Worm (Caenorhabditis elegans) whole organism, midembryonic: ENCODE measurements around the gene dcr-1.

ENCODE experiments used
- T22C8.4 ChIP-seq: fragments of 200-800 bp; sonication (Bioruptor generic); IDR thresholded peaks from 2 replicates; pipeline ENCODE4 v1.3.6; 2022; ENCODE audit warnings: missing genetic modification characterization, missing compliant biosample characterization
- cog-1 ChIP-seq: sonication (generic microtip); optimal IDR thresholded peaks from 2 replicates; lab custom pipeline; 2016; ENCODE audit warnings: missing genetic modification characterization, missing compliant biosample characterization
- flt-1 ChIP-seq: fragments of 200-800 bp; sonication (Bioruptor generic); IDR thresholded peaks from 2 replicates; pipeline ENCODE4 v1.3.6; 2022; ENCODE audit warnings: missing genetic modification characterization, missing compliant biosample characterization
- klf-2 ChIP-seq: fragments of 200-800 bp; sonication (Bioruptor generic); conservative IDR thresholded peaks from 2 replicates; pipeline ENCODE4 v1.3.6; 2022; ENCODE audit warnings: missing genetic modification reagents, missing genetic modification characterization, missing compliant biosample characterization
- med-1 ChIP-seq: sonication (generic microtip); optimal IDR thresholded peaks from 2 replicates; lab custom pipeline; 2017; ENCODE audit warnings: missing genetic modification characterization, mild to moderate bottlenecking, missing compliant biosample characterization, antibody characterized with exemption, missing genetic modification reagents; ENCODE audit not compliant: insufficient read depth
- ref-1 ChIP-seq: fragments of 200-800 bp; sonication (Bioruptor generic); conservative IDR thresholded peaks from 2 replicates; pipeline ENCODE4 v1.3.6; 2022; ENCODE audit warnings: missing genetic modification reagents, missing genetic modification characterization, missing compliant biosample characterization
- tab-1 ChIP-seq: fragments of 200-800 bp; sonication (Bioruptor generic); IDR thresholded peaks from 2 replicates; pipeline ENCODE4 v1.3.6; 2022; ENCODE audit warnings: missing genetic modification characterization, missing compliant biosample characterization
- ztf-23 ChIP-seq: fragments of 200-800 bp; sonication (Bioruptor generic); IDR thresholded peaks from 2 replicates; pipeline ENCODE4 v1.3.6; 2022; ENCODE audit warnings: missing genetic modification reagents, missing genetic modification characterization, missing compliant biosample characterization
- ztf-29 ChIP-seq: fragments of 200-800 bp; sonication (Bioruptor generic); IDR thresholded peaks from 2 replicates; pipeline ENCODE4 v1.3.6; 2022; ENCODE audit warnings: missing genetic modification reagents, missing genetic modification characterization, missing compliant biosample characterization

Gene dcr-1

DNA sequence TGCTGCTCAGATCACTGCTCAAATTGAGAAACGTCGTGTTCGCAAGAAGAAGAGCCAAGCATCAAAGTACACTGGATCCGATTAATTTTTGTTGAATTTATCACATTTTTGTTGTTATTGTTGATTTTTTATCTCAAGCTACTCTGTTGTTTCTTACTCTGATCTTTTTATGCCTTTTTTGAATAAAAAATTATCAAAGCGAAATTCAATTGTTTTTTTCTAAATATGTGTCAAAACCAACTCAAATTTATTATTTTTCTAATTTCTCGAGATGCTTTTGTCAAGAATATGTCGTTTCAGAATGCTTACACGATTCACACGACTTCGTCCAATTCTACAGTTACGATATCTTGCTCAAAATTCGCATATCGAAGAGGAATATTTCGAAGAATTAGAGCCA lies 32.7 kb downstream of the dcr-1 start, which contains the start of gene K12H4.2:
Gene K12H4.2 (plus strand): TSS at position 301 of the 400 bp plus-strand sequence.
- no peak for TF ChIP-seq ref-1 (GFP tag; lab: Robert Waterston, UW)
- no peak for TF ChIP-seq cog-1
- no peak for TF ChIP-seq flt-1 (GFP tag; lab: Robert Waterston, UW)
- no peak for TF ChIP-seq ztf-29 (GFP tag; lab: Robert Waterston, UW)
- TF ChIP-seq tab-1 (GFP tag; lab: Robert Waterston, UW) = no peak
- no peak for TF ChIP-seq klf-2 (GFP tag; lab: Robert Waterston, UW)
- no peak for TF ChIP-seq T22C8.4 (GFP tag; lab: Robert Waterston, UW)
- no peak for TF ChIP-seq med-1
- no peak for TF ChIP-seq ztf-23

DNA sequence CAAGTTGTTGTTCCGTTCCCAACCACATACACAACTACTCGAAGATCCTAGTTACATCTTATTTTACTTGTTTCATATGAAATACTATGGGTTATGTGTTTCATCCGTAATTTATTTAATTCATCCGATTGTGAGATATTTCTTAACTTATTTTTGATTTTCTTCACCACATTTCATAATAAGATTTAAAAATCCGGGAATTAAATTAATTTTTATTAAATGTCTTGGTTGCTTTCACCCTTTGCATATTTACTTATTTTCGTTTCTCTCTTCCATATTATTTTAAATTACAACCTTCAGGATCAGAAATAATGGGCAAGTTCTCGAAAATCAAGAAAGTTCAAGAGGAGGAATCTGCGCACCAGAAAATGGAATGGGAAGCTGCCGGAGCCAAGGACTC lies 34.3 kb downstream of the dcr-1 start, which contains the start of gene K12H4.3:
Gene K12H4.3 (plus strand): TSS at position 301 of the 400 bp plus-strand sequence.
- TF ChIP-seq ztf-29 (GFP tag; lab: Robert Waterston, UW) = no peak
- no peak for TF ChIP-seq tab-1 (GFP tag; lab: Robert Waterston, UW)

DNA sequence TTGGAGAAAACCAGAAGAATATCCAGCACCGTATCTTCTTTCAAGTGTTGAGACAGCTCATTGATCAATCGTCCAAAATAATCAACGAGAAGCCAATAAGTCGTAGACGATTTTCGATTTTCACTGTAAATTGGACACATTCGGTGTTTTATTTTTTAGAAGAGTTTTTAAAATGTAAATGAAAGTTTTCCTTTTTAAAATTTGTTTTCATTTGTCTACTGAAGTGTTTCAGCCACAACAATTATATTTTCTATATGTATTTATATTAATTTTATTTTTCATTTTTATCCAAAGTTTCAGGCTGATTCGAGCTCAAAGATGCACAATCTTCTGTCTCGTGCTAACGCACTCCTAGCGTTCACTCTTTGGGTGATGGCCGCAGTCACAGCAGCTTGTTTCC lies 35.4 kb downstream of the dcr-1 start, which contains the start of gene spcs-3:
Gene spcs-3 (plus strand): TSS at position 301 of the 400 bp plus-strand sequence.
- TF ChIP-seq T22C8.4 (GFP tag; lab: Robert Waterston, UW) (no peak), cog-1 (no peak), ref-1 (GFP tag; lab: Robert Waterston, UW) (no peak), ztf-29 (GFP tag; lab: Robert Waterston, UW) (no peak), tab-1 (GFP tag; lab: Robert Waterston, UW) (no peak), med-1 (no peak)

DNA sequence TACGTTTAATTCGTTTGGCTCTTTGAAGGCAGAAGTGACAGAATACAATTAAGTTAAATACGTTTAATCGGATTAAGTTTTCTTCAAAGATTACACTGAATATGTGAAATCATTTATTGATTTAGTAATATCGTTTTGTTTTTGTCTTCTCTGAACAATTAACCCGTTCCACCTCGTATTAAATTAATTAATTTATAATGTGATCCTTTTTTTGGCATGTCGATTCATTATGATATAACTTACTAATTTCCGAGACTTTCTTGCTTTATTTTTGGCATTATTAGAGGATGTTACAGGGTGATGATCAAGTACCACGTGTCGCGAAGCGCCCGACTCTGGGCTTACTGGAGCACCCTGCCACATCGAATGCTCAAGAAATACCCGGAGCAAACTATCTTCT lies 35.9 kb downstream of the dcr-1 start, which contains the start of gene K12H4.5:
Gene K12H4.5 (plus strand): TSS at position 301 of the 400 bp plus-strand sequence.
- TF ChIP-seq ztf-23 (no peak), cog-1 (no peak), med-1 (no peak)

DNA sequence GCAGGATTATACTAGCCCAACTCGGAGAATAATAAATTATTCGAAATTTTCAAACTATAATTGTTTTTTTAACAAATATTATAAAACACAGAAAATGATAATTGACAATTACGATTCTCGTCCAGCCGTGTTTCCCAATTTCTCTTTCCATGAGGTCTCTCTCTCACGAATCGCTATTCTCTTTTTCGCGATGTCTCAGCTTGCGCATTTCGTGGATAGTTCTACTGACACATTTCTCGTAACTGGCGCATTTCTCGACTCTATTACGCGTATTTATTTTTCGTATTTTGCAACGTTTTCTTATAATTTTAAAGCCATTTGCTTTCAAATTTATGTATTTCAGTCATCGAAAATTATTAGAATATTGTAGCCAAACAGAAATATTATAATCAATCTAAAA lies 36.3 kb downstream of the dcr-1 start:
- TF ChIP-seq cog-1 = peak; percentile 100
- TF ChIP-seq ztf-23 = peak; percentile 99
- peak; percentile 100 for TF ChIP-seq klf-2 (GFP tag; lab: Robert Waterston, UW)
- TF ChIP-seq flt-1 (GFP tag; lab: Robert Waterston, UW) = peak; percentile 100
- peak; percentile 100 for TF ChIP-seq ref-1 (GFP tag; lab: Robert Waterston, UW)
- TF ChIP-seq ztf-29 (GFP tag; lab: Robert Waterston, UW) = peak; percentile 99
- TF ChIP-seq tab-1 (GFP tag; lab: Robert Waterston, UW) = peak; percentile 99
- TF ChIP-seq med-1 = peak; percentile 73
- TF ChIP-seq T22C8.4 (GFP tag; lab: Robert Waterston, UW) = peak; percentile 99

DNA sequence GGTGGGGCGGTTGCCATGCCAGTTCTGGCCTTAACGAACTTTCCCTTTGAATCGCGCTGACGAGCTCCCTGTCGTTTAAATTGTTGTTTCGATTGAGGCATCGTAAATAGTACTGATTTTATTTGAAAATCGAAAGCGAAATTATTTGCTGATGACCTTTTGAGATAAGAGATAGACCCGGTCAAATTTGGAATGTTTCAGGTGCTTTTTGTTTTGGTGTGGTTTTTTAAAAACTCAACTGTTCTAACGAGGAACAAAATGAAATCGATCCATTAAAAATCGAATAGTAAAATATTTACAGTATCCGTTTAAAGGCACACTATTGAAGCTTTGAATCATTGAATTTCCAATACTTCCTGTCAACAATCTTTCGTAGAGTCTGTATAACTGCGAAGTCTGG lies 37.3 kb downstream of the dcr-1 start, which contains the start of gene K12H4.6:
Gene K12H4.6 (minus strand): TSS at position 101 of the 400 bp plus-strand sequence.
- no peak for TF ChIP-seq tab-1 (GFP tag; lab: Robert Waterston, UW)
- no peak for TF ChIP-seq klf-2 (GFP tag; lab: Robert Waterston, UW)
- no peak for TF ChIP-seq ztf-23
- no peak for TF ChIP-seq T22C8.4 (GFP tag; lab: Robert Waterston, UW)
- TF ChIP-seq flt-1 (GFP tag; lab: Robert Waterston, UW) = no peak
- no peak for TF ChIP-seq ztf-29 (GFP tag; lab: Robert Waterston, UW)
- no peak for TF ChIP-seq med-1
- no peak for TF ChIP-seq cog-1
- TF ChIP-seq ref-1 (GFP tag; lab: Robert Waterston, UW) = no peak

DNA sequence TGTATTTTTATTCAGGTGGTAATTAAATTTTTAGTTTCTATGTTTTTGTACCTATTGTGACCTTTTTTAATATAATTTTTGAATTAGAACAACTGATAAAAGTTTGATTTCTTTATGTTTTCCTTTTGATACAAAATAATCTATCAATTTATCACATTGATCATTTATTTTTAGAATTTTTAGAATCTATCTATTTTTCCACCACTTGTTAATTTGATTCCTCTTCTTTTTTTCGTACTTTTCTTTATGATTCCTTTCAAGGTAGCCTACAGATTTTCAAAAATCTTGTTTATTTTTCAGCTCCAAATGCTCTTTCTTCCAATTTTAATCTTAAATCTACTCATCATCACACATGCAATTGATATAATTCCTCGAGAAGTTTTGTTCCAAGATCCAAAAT lies 42.1 kb downstream of the dcr-1 start, which contains the start of gene dpf-6:
Gene dpf-6 (plus strand): TSS at position 301 of the 400 bp plus-strand sequence.
- TF ChIP-seq tab-1 (GFP tag; lab: Robert Waterston, UW) (no peak), ztf-29 (GFP tag; lab: Robert Waterston, UW) (no peak), T22C8.4 (GFP tag; lab: Robert Waterston, UW) (no peak), flt-1 (GFP tag; lab: Robert Waterston, UW) (no peak), cog-1 (no peak), klf-2 (GFP tag; lab: Robert Waterston, UW) (no peak), ztf-23 (no peak), med-1 (no peak), ref-1 (GFP tag; lab: Robert Waterston, UW) (no peak)

DNA sequence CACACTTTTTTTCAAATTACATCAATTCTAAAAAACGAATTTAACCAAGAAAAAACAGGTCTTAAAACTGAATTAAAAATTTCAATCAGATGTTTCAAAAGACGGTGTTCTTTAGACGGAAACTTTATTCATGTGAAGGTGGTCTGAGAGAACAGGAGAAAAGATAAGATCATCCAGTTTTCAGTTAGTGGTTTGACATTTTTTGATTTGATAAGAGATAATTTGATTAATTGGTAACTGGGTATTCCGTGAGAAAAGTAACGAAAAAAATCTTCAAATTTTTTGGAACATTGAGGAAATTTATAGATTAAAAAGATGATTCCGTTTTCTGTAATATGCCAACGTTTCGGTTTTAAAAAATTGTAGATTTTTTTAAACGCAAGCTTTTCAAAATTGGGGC lies 43.6 kb downstream of the dcr-1 start:
- TF ChIP-seq ztf-29 (GFP tag; lab: Robert Waterston, UW) (no peak), med-1 (no peak), ztf-23 (no peak), klf-2 (GFP tag; lab: Robert Waterston, UW) (no peak), cog-1 (no peak), T22C8.4 (GFP tag; lab: Robert Waterston, UW) (no peak)

DNA sequence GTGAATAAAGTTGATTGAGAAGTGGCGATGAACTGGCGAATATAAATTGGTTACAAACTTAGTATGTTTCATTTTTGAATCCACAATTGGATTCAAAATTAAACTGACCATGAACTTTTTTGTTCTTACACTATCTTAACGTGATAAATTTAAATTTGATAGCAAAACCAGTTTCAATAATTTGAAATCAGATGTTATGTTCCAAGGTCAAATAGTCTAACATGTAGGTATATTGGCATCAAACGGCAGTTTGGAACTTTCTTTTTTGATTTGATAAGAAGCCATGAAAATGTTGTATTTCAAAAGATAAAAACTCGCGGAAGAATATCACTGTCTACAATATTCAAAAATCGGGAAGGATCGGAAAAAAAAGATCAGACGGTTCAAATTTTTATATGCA lies 44.0 kb downstream of the dcr-1 start:
- no peak for TF ChIP-seq T22C8.4 (GFP tag; lab: Robert Waterston, UW)
- TF ChIP-seq cog-1 = no peak
- no peak for TF ChIP-seq ztf-29 (GFP tag; lab: Robert Waterston, UW)
- TF ChIP-seq ref-1 (GFP tag; lab: Robert Waterston, UW) = no peak
- TF ChIP-seq ztf-23 = no peak
- TF ChIP-seq tab-1 (GFP tag; lab: Robert Waterston, UW) = no peak
- TF ChIP-seq flt-1 (GFP tag; lab: Robert Waterston, UW) = no peak
- no peak for TF ChIP-seq med-1
- no peak for TF ChIP-seq klf-2 (GFP tag; lab: Robert Waterston, UW)

DNA sequence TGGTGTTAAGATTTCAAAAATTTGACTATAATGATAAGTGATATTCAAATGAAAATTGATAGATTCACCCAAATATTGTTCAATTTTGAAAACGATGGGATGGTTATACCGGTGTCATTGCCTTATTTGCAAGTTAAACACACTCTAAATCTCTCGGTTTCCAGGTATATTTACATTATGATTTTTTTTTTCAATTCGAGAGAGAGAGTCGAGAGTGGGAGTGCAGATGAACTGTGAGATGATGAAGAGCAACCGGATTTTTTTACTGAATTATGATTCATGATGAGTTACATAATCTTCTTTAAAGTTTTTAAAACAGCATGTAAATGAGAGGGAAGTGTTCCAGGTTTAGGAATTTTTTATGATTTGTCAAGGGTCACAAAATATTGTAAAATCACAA lies 46.5 kb downstream of the dcr-1 start, which contains the start of gene F44B9.10:
Gene F44B9.10 (minus strand): TSS at position 101 of the 400 bp plus-strand sequence.
- TF ChIP-seq T22C8.4 (GFP tag; lab: Robert Waterston, UW) = no peak
- TF ChIP-seq ztf-23 = no peak
- TF ChIP-seq cog-1 = no peak
- TF ChIP-seq ref-1 (GFP tag; lab: Robert Waterston, UW) = no peak
- no peak for TF ChIP-seq tab-1 (GFP tag; lab: Robert Waterston, UW)
- TF ChIP-seq med-1 = no peak
- no peak for TF ChIP-seq ztf-29 (GFP tag; lab: Robert Waterston, UW)
- TF ChIP-seq klf-2 (GFP tag; lab: Robert Waterston, UW) = no peak
- no peak for TF ChIP-seq flt-1 (GFP tag; lab: Robert Waterston, UW)
